Fruit fly (Drosophila melanogaster) whole organism: ENCODE data around the gene CG4325.

Source experiments
- CG8478 ChIP-seq: fragments of >200 bp; optimal IDR thresholded peaks from 2 replicates; lab custom pipeline; 2018; ENCODE audit warnings: inconsistent platforms
- Dll ChIP-seq: fragments of >200 bp; optimal IDR thresholded peaks from 2 replicates; lab custom pipeline; 2017
- EcR ChIP-seq, 2 experiments: fragments of >200 bp; optimal IDR thresholded peaks; 2 replicates each; lab custom pipeline; 2017; ENCODE audit warnings: missing biosample characterization in 2 of 2, missing genetic modification characterization in 2 of 2, missing genetic modification reagents in 2 of 2
- pan ChIP-seq: fragments of >200 bp; optimal IDR thresholded peaks from 2 replicates; lab custom pipeline; 2017
- psq ChIP-seq: fragments of >200 bp; optimal IDR thresholded peaks from 2 replicates; lab custom pipeline; 2017
- usp ChIP-seq: fragments of >200 bp; optimal IDR thresholded peaks from 2 replicates; lab custom pipeline; 2017; ENCODE audit warnings: missing biosample characterization, missing genetic modification characterization, mixed read lengths

Gene CG4325

dm6 chrX:1994184-1994583 is 49.4 kb downstream of the CG4325 start:
- TF ChIP-seq EcR (GFP tag; optimal IDR thresholded peaks at IDR 0.05; lab: Kevin White, UChicago) (no peak), CG8478 (lab: Kevin White, UChicago) (no peak), usp (GFP tag; lab: Kevin White, UChicago) (no peak), Dll (lab: Kevin White, UChicago) (no peak), psq (lab: Kevin White, UChicago) (no peak), pan (no peak)
